Fruit fly (Drosophila melanogaster) whole organism, embryonic: ENCODE results near the gene Cip4.

Experiments
- Aef1 ChIP-seq: fragments of 200-800 bp; sonication (Bioruptor generic); IDR thresholded peaks from 3 replicates; pipeline ENCODE4 v1.3.6; 2022; ENCODE audit warnings: missing biosample characterization, missing genetic modification characterization
- Atf3 ChIP-seq: fragments of 200-800 bp; sonication (Bioruptor generic); optimal IDR thresholded peaks from 3 replicates; lab custom pipeline; 2016; ENCODE audit warnings: missing biosample characterization, missing genetic modification characterization
- CG10274 ChIP-seq: fragments of 200-800 bp; sonication (Bioruptor generic); optimal IDR thresholded peaks from 3 replicates; lab custom pipeline; 2017; ENCODE audit warnings: missing biosample characterization, mild to moderate bottlenecking, missing genetic modification characterization
- CG10462 ChIP-seq: fragments of 200-800 bp; sonication (Bioruptor generic); optimal IDR thresholded peaks from 2 replicates; lab custom pipeline; 2016; ENCODE audit warnings: missing biosample characterization, missing genetic modification characterization
- CG10543 ChIP-seq: fragments of 200-800 bp; sonication (Bioruptor generic); optimal IDR thresholded peaks from 3 replicates; lab custom pipeline; 2017; ENCODE audit warnings: missing biosample characterization, mild to moderate bottlenecking, missing genetic modification characterization, moderate library complexity
- CG11696 ChIP-seq: fragments of 200-800 bp; sonication (Bioruptor generic); IDR thresholded peaks from 2 replicates; pipeline ENCODE4 v1.3.6; 2022; ENCODE audit warnings: missing biosample characterization, missing genetic modification characterization
- CG12104 ChIP-seq: fragments of 200-800 bp; sonication (Bioruptor generic); optimal IDR thresholded peaks from 3 replicates; lab custom pipeline; 2016; ENCODE audit warnings: missing biosample characterization, missing genetic modification characterization
- CG12391 ChIP-seq: fragments of 200-800 bp; sonication (Bioruptor generic); optimal IDR thresholded peaks from 3 replicates; lab custom pipeline; 2018; ENCODE audit warnings: missing biosample characterization, mild to moderate bottlenecking, missing genetic modification characterization, moderate library complexity
- CG17328 ChIP-seq: fragments of 200-800 bp; sonication (Bioruptor generic); IDR thresholded peaks from 2 replicates; pipeline ENCODE4 v1.3.6; 2022; ENCODE audit warnings: missing biosample characterization, missing genetic modification characterization
- CG17829 ChIP-seq: fragments of 200-800 bp; optimal IDR thresholded peaks from 2 replicates; lab custom pipeline; 2019; ENCODE audit warnings: missing biosample characterization, mild to moderate bottlenecking, missing genetic modification characterization, moderate library complexity
- CG30020 ChIP-seq: fragments of 200-800 bp; optimal IDR thresholded peaks from 2 replicates; lab custom pipeline; 2019; ENCODE audit warnings: missing biosample characterization, mild to moderate bottlenecking, missing genetic modification characterization, moderate library complexity
- CG31388 ChIP-seq: fragments of 200-800 bp; sonication (Bioruptor generic); optimal IDR thresholded peaks from 2 replicates; lab custom pipeline; 2016; ENCODE audit warnings: missing biosample characterization, missing genetic modification characterization
- CG32772 ChIP-seq: fragments of 200-800 bp; sonication (Bioruptor generic); IDR thresholded peaks from 2 replicates; pipeline ENCODE4 v1.3.6; 2022; ENCODE audit warnings: missing biosample characterization, missing genetic modification characterization
- CG4328 ChIP-seq: fragments of 200-800 bp; sonication (Bioruptor generic); optimal IDR thresholded peaks from 3 replicates; lab custom pipeline; 2017; ENCODE audit warnings: missing biosample characterization, missing genetic modification reagents, missing genetic modification characterization
- CG4707 ChIP-seq: fragments of 200-800 bp; sonication (Bioruptor generic); optimal IDR thresholded peaks from 2 replicates; lab custom pipeline; 2018; ENCODE audit warnings: missing biosample characterization, mild to moderate bottlenecking, missing genetic modification characterization, moderate library complexity
- CG6791 ChIP-seq: fragments of 200-800 bp; sonication (Bioruptor generic); IDR thresholded peaks from 3 replicates; pipeline ENCODE4 v1.3.6; 2022; ENCODE audit warnings: missing biosample characterization, missing genetic modification characterization; ENCODE audit not compliant: partially characterized antibody
- CG7963 ChIP-seq: fragments of 200-800 bp; sonication (Bioruptor generic); IDR thresholded peaks from 3 replicates; pipeline ENCODE4 v1.3.6; 2022; ENCODE audit warnings: missing biosample characterization, missing genetic modification characterization; ENCODE audit not compliant: partially characterized antibody
- CG8359 ChIP-seq: fragments of 200-800 bp; sonication (Bioruptor generic); optimal IDR thresholded peaks from 2 replicates; lab custom pipeline; 2017; ENCODE audit warnings: missing biosample characterization, mild to moderate bottlenecking, missing genetic modification characterization, borderline replicate concordance
- CG8944 ChIP-seq: fragments of 200-800 bp; sonication (Bioruptor generic); optimal IDR thresholded peaks from 3 replicates; lab custom pipeline; 2016; ENCODE audit warnings: missing biosample characterization, missing genetic modification characterization
- CoRest ChIP-seq: fragments of 200-800 bp; sonication (Bioruptor generic); optimal IDR thresholded peaks from 3 replicates; lab custom pipeline; 2018; ENCODE audit warnings: missing biosample characterization, mild to moderate bottlenecking, missing genetic modification characterization, moderate library complexity
- Dp ChIP-seq: fragments of 200-800 bp; sonication (Bioruptor generic); optimal IDR thresholded peaks from 2 replicates; lab custom pipeline; 2018; ENCODE audit warnings: missing biosample characterization, mild to moderate bottlenecking, missing genetic modification characterization, moderate library complexity
- GATAe ChIP-seq: fragments of 200-800 bp; sonication (Bioruptor generic); conservative IDR thresholded peaks from 2 replicates; pipeline ENCODE4 v1.3.6; 2022; ENCODE audit warnings: missing biosample characterization, missing genetic modification characterization
- HHEX ChIP-seq: fragments of 200-800 bp; sonication (Bioruptor generic); optimal IDR thresholded peaks from 3 replicates; lab custom pipeline; 2017; ENCODE audit warnings: missing biosample characterization, mild to moderate bottlenecking, missing genetic modification characterization, missing genetic modification reagents
- Hr78 ChIP-seq, 2 experiments: fragments of 200-800 bp in 1 of 2; fragments of >200 bp in 1 of 2; sonication (Bioruptor generic) in 1 of 2; optimal IDR thresholded peaks; 2 replicates each; lab custom pipeline; 2017 to 2019; ENCODE audit warnings: missing biosample characterization in 2 of 2, missing genetic modification characterization in 2 of 2, mild to moderate bottlenecking in 1 of 2, moderate library complexity in 1 of 2
- Lhr ChIP-seq: fragments of 200-800 bp; sonication (Bioruptor generic); optimal IDR thresholded peaks from 3 replicates; lab custom pipeline; 2017; ENCODE audit warnings: mild to moderate bottlenecking, missing biosample characterization, missing genetic modification reagents, missing genetic modification characterization
- NK7.1 ChIP-seq: fragments of 200-800 bp; sonication (Bioruptor generic); optimal IDR thresholded peaks from 3 replicates; lab custom pipeline; 2016; ENCODE audit warnings: missing biosample characterization, missing genetic modification characterization
- PHDP ChIP-seq: fragments of 200-800 bp; sonication (Bioruptor generic); optimal IDR thresholded peaks from 3 replicates; lab custom pipeline; 2018; ENCODE audit warnings: missing biosample characterization, mild to moderate bottlenecking, missing genetic modification characterization, moderate library complexity
- Sry-β ChIP-seq: fragments of 200-800 bp; sonication (Bioruptor generic); optimal IDR thresholded peaks from 2 replicates; lab custom pipeline; 2018; ENCODE audit warnings: missing biosample characterization, mild to moderate bottlenecking, missing genetic modification characterization, moderate library complexity
- Stat92E ChIP-seq, 3 experiments: fragments of >200 bp in 2 of 3; fragments of 200-800 bp in 1 of 3; sonication (Bioruptor generic) in 1 of 3; optimal IDR thresholded peaks; 2 replicates each; lab custom pipeline; 2017 to 2019; ENCODE audit warnings: missing biosample characterization in 3 of 3, missing genetic modification characterization in 3 of 3, mild to moderate bottlenecking in 1 of 3, moderate library complexity in 1 of 3
- bab2 ChIP-seq: fragments of 200-800 bp; sonication (Bioruptor generic); optimal IDR thresholded peaks from 2 replicates; lab custom pipeline; 2016; ENCODE audit warnings: missing biosample characterization, missing genetic modification characterization
- bowl ChIP-seq: fragments of 200-800 bp; sonication (Bioruptor generic); IDR thresholded peaks from 2 replicates; pipeline ENCODE4 v1.3.6; 2022; ENCODE audit warnings: missing biosample characterization, missing genetic modification characterization
- chn ChIP-seq: fragments of 200-800 bp; sonication (Bioruptor generic); optimal IDR thresholded peaks from 2 replicates; lab custom pipeline; 2016; ENCODE audit warnings: missing biosample characterization, missing genetic modification characterization
- ci ChIP-seq: fragments of 200-800 bp; sonication (Bioruptor generic); IDR thresholded peaks from 3 replicates; pipeline ENCODE4 v1.3.6; 2022; ENCODE audit warnings: missing biosample characterization, missing genetic modification characterization
- crc ChIP-seq: fragments of 200-800 bp; sonication (Bioruptor generic); optimal IDR thresholded peaks from 2 replicates; lab custom pipeline; 2016; ENCODE audit warnings: missing biosample characterization, missing genetic modification characterization
- crol ChIP-seq: fragments of 200-800 bp; sonication (Bioruptor generic); IDR thresholded peaks from 2 replicates; pipeline ENCODE4 v1.3.6; 2022; ENCODE audit warnings: missing biosample characterization, missing genetic modification characterization
- dysf ChIP-seq: fragments of 200-800 bp; sonication (Bioruptor generic); IDR thresholded peaks from 3 replicates; pipeline ENCODE4 v1.3.6; 2022; ENCODE audit warnings: missing biosample characterization, missing genetic modification characterization
- gsb-n ChIP-seq: fragments of 200-800 bp; sonication (Bioruptor generic); optimal IDR thresholded peaks from 3 replicates; lab custom pipeline; 2018; ENCODE audit warnings: missing biosample characterization, mild to moderate bottlenecking, missing genetic modification characterization
- h ChIP-seq: fragments of >200 bp; optimal IDR thresholded peaks from 2 replicates; lab custom pipeline; 2017
- mam ChIP-seq: fragments of 200-800 bp; sonication (Bioruptor generic); optimal IDR thresholded peaks from 3 replicates; lab custom pipeline; 2016; ENCODE audit warnings: missing biosample characterization, missing genetic modification characterization
- nmo ChIP-seq: fragments of 200-800 bp; sonication (Bioruptor generic); optimal IDR thresholded peaks from 2 replicates; lab custom pipeline; 2018; ENCODE audit warnings: missing biosample characterization, mild to moderate bottlenecking, missing genetic modification characterization, moderate library complexity
- pan ChIP-seq, 4 experiments: fragments of >200 bp in 3 of 4; fragments of 200-800 bp in 1 of 4; sonication (Bioruptor generic) in 1 of 4; optimal IDR thresholded peaks in 3 of 4; IDR thresholded peaks in 1 of 4; 2 replicates each; pipeline versions ENCODE4 v1.3.6 to Lab custom; 2017 to 2022; ENCODE audit warnings: missing biosample characterization in 2 of 4, missing genetic modification characterization in 2 of 4, mixed read lengths in 1 of 4
- peb ChIP-seq: fragments of 200-800 bp; sonication (Bioruptor generic); IDR thresholded peaks from 2 replicates; pipeline ENCODE4 v1.3.6; 2022; ENCODE audit warnings: missing biosample characterization, missing genetic modification characterization
- row ChIP-seq: fragments of 200-800 bp; sonication (Bioruptor generic); IDR thresholded peaks from 3 replicates; pipeline ENCODE4 v1.3.6; 2022; ENCODE audit warnings: missing biosample characterization, missing genetic modification characterization
- shn ChIP-seq: fragments of 200-800 bp; sonication (Bioruptor generic); optimal IDR thresholded peaks from 3 replicates; lab custom pipeline; 2016; ENCODE audit warnings: missing biosample characterization, missing genetic modification characterization
- slbo ChIP-seq: fragments of 200-800 bp; sonication (Bioruptor generic); IDR thresholded peaks from 2 replicates; pipeline ENCODE4 v1.3.6; 2022; ENCODE audit warnings: missing biosample characterization, missing genetic modification characterization
- sna ChIP-seq: fragments of 200-800 bp; sonication (Bioruptor generic); IDR thresholded peaks from 2 replicates; pipeline ENCODE4 v1.3.6; 2022; ENCODE audit warnings: missing biosample characterization, missing genetic modification characterization; ENCODE audit not compliant: partially characterized antibody
- trh ChIP-seq: fragments of 200-800 bp; sonication (Bioruptor generic); optimal IDR thresholded peaks from 2 replicates; lab custom pipeline; 2016; ENCODE audit warnings: missing biosample characterization, missing genetic modification characterization
- tup ChIP-seq: fragments of 200-800 bp; sonication (Bioruptor generic); optimal IDR thresholded peaks from 2 replicates; lab custom pipeline; 2016; ENCODE audit warnings: missing biosample characterization, mild to moderate bottlenecking, missing genetic modification characterization, moderate library complexity
- twi ChIP-seq: fragments of 200-800 bp; optimal IDR thresholded peaks from 2 replicates; lab custom pipeline; 2019; ENCODE audit warnings: missing biosample characterization, mild to moderate bottlenecking, missing genetic modification characterization, moderate library complexity
- wdn ChIP-seq: fragments of 200-800 bp; sonication (Bioruptor generic); IDR thresholded peaks from 2 replicates; pipeline ENCODE4 v1.3.6; 2022; ENCODE audit warnings: missing biosample characterization, missing genetic modification characterization

The Cip4 gene

DNA sequence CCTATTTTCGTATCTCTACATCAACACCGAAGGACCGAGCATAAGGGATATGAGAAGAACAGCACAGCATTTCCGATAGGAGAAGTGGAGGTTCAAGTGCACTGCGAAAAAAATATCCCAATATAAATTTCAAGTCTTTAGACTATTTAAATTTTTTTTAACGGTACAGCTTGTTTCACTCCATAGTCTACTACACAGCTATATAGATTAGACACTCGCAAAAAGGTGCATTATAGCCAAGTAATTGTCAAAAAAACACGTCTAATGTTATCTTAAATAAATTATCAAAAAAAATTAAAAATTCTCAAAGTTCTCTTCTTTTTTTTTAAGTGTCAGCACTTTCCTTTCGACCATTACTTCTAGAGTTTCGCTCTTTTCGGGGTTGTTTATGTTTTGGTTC is 15.0 kb upstream of the Cip4 start (continued):
- TF ChIP-seq Aef1: peak; percentile 38; the same call in 2 of the 3 replicates
- no peak for TF ChIP-seq shn
- TF ChIP-seq CG6791 (GFP tag; lab: Robert Waterston, UW): no peak
- no peak for TF ChIP-seq CG8359 (GFP tag; lab: Kevin White, UChicago)
- peak; percentile 69 for TF ChIP-seq CoRest (tag; lab: Kevin White, UChicago)
- no peak for TF ChIP-seq NK7.1 (GFP tag; lab: Kevin White, UChicago)
- TF ChIP-seq Atf3 (GFP tag; lab: Kevin White, UChicago): no peak
- TF ChIP-seq Stat92E (GFP tag; optimal IDR thresholded peaks at IDR 0.05; lab: Kevin White, UChicago): no peak
- peak; percentile 80 for TF ChIP-seq row (GFP tag; lab: Robert Waterston, UW)
- peak; percentile 2 for TF ChIP-seq CG10462 (GFP tag; lab: Kevin White, UChicago)
- TF ChIP-seq CG17328 (GFP tag; lab: Robert Waterston, UW): no peak
- no peak for TF ChIP-seq Hr78 (GFP tag; optimal IDR thresholded peaks at IDR 0.05; lab: Kevin White, UChicago)
- TF ChIP-seq CG7963: no peak
- no peak for TF ChIP-seq Dp
- TF ChIP-seq ci (GFP tag; lab: Robert Waterston, UW): peak; percentile 36; the same call in 1 of the 3 replicates
- no peak for TF ChIP-seq CG4707
- peak; percentile 52 for TF ChIP-seq nmo (GFP tag; lab: Kevin White, UChicago)
- peak; percentile 20 for TF ChIP-seq CG8944 (GFP tag; lab: Kevin White, UChicago)
- peak; percentile 56 for TF ChIP-seq CG12391 (tag; lab: Kevin White, UChicago)
- no peak for TF ChIP-seq CG30020 (tag; lab: Kevin White, UChicago)
- TF ChIP-seq tup: no peak
- TF ChIP-seq bowl (GFP tag; lab: Robert Waterston, UW): no peak
- TF ChIP-seq CG10274 (GFP tag; lab: Kevin White, UChicago): peak; percentile 4
- TF ChIP-seq mam: peak; percentile 48
- no peak for TF ChIP-seq Lhr (GFP tag; lab: Kevin White, UChicago)
- TF ChIP-seq bab2 (GFP tag; lab: Kevin White, UChicago): peak; percentile 7
- TF ChIP-seq h (lab: Kevin White, UChicago): no peak
- TF ChIP-seq gsb-n (tag; lab: Kevin White, UChicago): no peak
- TF ChIP-seq PHDP (tag; lab: Kevin White, UChicago): peak; percentile 68
- no peak for TF ChIP-seq Sry-β (GFP tag; lab: Kevin White, UChicago)
- TF ChIP-seq CG10543 (GFP tag; lab: Kevin White, UChicago): peak; percentile 50
- TF ChIP-seq CG11696 (GFP tag; lab: Robert Waterston, UW): no peak
- TF ChIP-seq crol (GFP tag; lab: Robert Waterston, UW): no peak
- TF ChIP-seq CG17829 (tag; lab: Kevin White, UChicago): peak; percentile 32
- no peak for TF ChIP-seq sna (GFP tag; lab: Robert Waterston, UW)
- TF ChIP-seq peb (GFP tag; lab: Robert Waterston, UW): 0 out of 2 replicates have a peak, but pooled peaks have one; percentile 21
- TF ChIP-seq CG4328 (GFP tag; lab: Kevin White, UChicago): peak; percentile 42
- TF ChIP-seq wdn (GFP tag; lab: Robert Waterston, UW): no peak
- no peak for TF ChIP-seq twi (tag; lab: Kevin White, UChicago)
- no peak for TF ChIP-seq chn (GFP tag; lab: Kevin White, UChicago)
- no peak for TF ChIP-seq crc
- peak; percentile 78 for TF ChIP-seq dysf (GFP tag; lab: Robert Waterston, UW)
- TF ChIP-seq CG12104: peak; percentile 29
- TF ChIP-seq HHEX (GFP tag; lab: Kevin White, UChicago): peak; percentile 58
- peak; percentile 59 for TF ChIP-seq slbo (GFP tag; lab: Robert Waterston, UW)
- no peak for TF ChIP-seq trh (GFP tag; lab: Kevin White, UChicago)
- no peak for TF ChIP-seq GATAe (GFP tag; lab: Robert Waterston, UW)
- no peak for TF ChIP-seq pan (optimal IDR thresholded peaks at IDR 0.05; lab: Kevin White, UChicago)
- TF ChIP-seq pan (GFP tag; optimal IDR thresholded peaks at IDR 0.05 in 1 of 2, IDR thresholded peaks at IDR 0.05 in 1 of 2): peak in 1 of 2 experiments; percentile 62
- no peak for TF ChIP-seq CG31388 (GFP tag; lab: Kevin White, UChicago)
- TF ChIP-seq CG32772 (GFP tag; lab: Robert Waterston, UW): peak; percentile 28; the same call in 1 of the 2 replicates
